Fruit fly (Drosophila melanogaster) S2 (cell line): Measurements from ENCODE around the gene CG42846.

Experiments
- CG8478 ChIP-seq: fragments of >200 bp; optimal IDR thresholded peaks from 2 replicates; lab custom pipeline; 2018
- CTCF ChIP-seq, 2 experiments: fragments of >200 bp; optimal IDR thresholded peaks; 2 replicates each; lab custom pipeline; 2018

DNA sequence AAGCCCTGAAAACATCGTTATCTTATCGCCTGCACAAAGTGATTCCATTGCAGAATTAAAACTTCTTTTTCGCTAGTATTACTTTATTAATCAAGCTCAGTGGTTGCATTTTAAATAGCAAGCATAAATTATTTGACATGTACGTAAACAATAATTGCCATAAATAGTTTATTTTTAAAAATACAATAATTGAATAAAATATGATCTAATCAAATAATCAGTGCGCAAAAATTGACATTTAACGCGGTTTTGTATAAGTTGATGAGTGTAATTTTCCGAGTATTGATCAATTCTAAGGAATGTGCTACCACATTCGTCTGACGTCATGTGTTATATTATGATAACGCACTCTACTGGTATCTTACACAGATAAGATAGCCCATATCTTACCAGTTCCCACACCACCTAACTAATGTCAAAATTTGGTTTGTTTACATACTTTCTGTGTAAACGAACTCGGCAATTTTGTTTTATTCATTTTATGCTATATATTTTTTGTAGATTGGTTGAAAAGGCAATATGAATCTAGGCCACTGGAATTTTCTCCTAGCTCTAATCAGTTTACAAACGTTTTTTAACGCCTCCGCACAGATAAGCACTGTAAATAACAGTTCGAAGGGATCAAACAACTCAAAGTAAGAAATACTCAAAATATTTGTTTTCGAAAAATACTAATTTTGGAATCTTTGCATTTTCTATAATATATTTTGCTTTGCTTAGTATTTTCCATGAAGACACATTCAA, 16.2 kb upstream of the CG42846 start, which contains the start of gene mthl14:
- TF ChIP-seq CG8478 (lab: Kevin White, UChicago): no peak
- TF ChIP-seq CTCF (optimal IDR thresholded peaks at IDR 0.05; lab: Kevin White, UChicago): no peak
